Worm (Caenorhabditis elegans): Measurements from ENCODE around the gene R13A5.11.

DNA sequence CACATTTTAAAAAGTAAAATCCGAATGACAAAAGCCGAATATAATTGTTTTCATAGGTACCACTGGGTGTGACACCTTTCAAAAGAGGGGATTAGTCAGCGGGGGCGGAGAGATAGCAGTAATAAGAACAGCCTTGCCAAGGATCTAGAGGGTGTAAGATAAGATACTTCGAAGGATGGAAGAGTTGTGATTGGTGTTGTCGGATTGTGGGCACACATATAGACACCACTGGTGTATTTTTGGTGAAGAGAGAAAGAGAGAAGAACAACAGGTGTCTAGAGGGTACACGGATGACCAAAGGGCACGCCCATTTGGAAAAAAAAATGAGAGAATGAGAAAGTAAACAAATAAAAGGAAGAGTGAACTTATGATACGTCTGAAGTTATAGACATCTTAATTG, 47.9 kb downstream of the R13A5.11 start:
- TF ChIP-seq pha-4 (tag; optimal IDR thresholded peaks at IDR 0.05) (no peak), unc-120 (tag; optimal IDR thresholded peaks at IDR 0.05; ENCODE audit: poor library complexity, severe bottlenecking) (peak; percentile 83), nhr-12 (tag; optimal IDR thresholded peaks at IDR 0.05) (no peak), ztf-11 (tag; optimal IDR thresholded peaks at IDR 0.05) (no peak), zip-8 (tag; optimal IDR thresholded peaks at IDR 0.05) (no peak), cnd-1 (tag; optimal IDR thresholded peaks at IDR 0.05) (no peak)

Data from whole organism, mixed stage, embryonic.